Worm (Caenorhabditis elegans) whole organism, L2 larva: ENCODE measurements around the gene clec-264.

Experiments used
- F13H6.1 ChIP-seq: sonication (generic microtip); optimal IDR thresholded peaks from 2 replicates; lab custom pipeline; 2016; ENCODE audit warnings: missing genetic modification characterization, missing compliant biosample characterization
- ceh-16 ChIP-seq: fragments of 150-350 bp; optimal IDR thresholded peaks from 2 replicates; lab custom pipeline; 2014; ENCODE audit warnings: missing biosample characterization, missing genetic modification characterization
- egl-27 ChIP-seq: sonication (generic microtip); optimal IDR thresholded peaks from 3 replicates; lab custom pipeline; 2017; ENCODE audit warnings: missing biosample characterization, missing genetic modification reagents, missing genetic modification characterization
- elt-1 ChIP-seq: fragments of 150-350 bp; optimal IDR thresholded peaks from 2 replicates; lab custom pipeline; 2014; ENCODE audit warnings: missing biosample characterization, missing genetic modification characterization
- fos-1 ChIP-seq: fragments of 150-350 bp; optimal IDR thresholded peaks from 2 replicates; lab custom pipeline; 2014; ENCODE audit warnings: missing biosample characterization, missing genetic modification characterization
- lin-13 ChIP-seq: fragments of 150-350 bp; optimal IDR thresholded peaks from 2 replicates; lab custom pipeline; 2014; ENCODE audit warnings: missing biosample characterization, missing genetic modification reagents, missing genetic modification characterization
- mdl-1 ChIP-seq, 2 experiments: fragments of 150-350 bp in 1 of 2; sonication (generic microtip) in 1 of 2; optimal IDR thresholded peaks; 2 replicates each; lab custom pipeline; 2017; ENCODE audit warnings: missing biosample characterization in 2 of 2, missing genetic modification characterization in 2 of 2
- nhr-237 ChIP-seq: fragments of 150-350 bp; optimal IDR thresholded peaks from 2 replicates; lab custom pipeline; 2014; ENCODE audit warnings: missing biosample characterization, missing genetic modification characterization
- nhr-77 ChIP-seq: fragments of 150-350 bp; optimal IDR thresholded peaks from 2 replicates; lab custom pipeline; 2014; ENCODE audit warnings: missing biosample characterization, missing genetic modification characterization
- snpc-4 ChIP-seq: fragments of 150-350 bp; optimal IDR thresholded peaks from 2 replicates; lab custom pipeline; 2014; ENCODE audit warnings: missing biosample characterization, missing genetic modification characterization
- unc-62 ChIP-seq: fragments of 150-350 bp; optimal IDR thresholded peaks from 2 replicates; lab custom pipeline; 2014; ENCODE audit warnings: missing biosample characterization, missing genetic modification reagents, missing genetic modification characterization
- ztf-11 ChIP-seq: sonication (generic microtip); optimal IDR thresholded peaks from 2 replicates; lab custom pipeline; 2017; ENCODE audit warnings: missing biosample characterization, missing genetic modification characterization
- ztf-4 ChIP-seq: fragments of 150-350 bp; optimal IDR thresholded peaks from 2 replicates; lab custom pipeline; 2014; ENCODE audit warnings: missing biosample characterization, missing genetic modification characterization

ce11 chrV:20824962-20825609 is 25.4 kb downstream of the clec-264 start, which contains the start of the genes gcy-22 and grl-14:
- TF ChIP-seq unc-62 (GFP tag; lab: Kevin White, UChicago) (no peak), ztf-4 (tag; lab: Kevin White, UChicago) (no peak), lin-13 (GFP tag; lab: Kevin White, UChicago) (no peak), ztf-11 (tag; lab: Kevin White, UChicago) (no peak), nhr-237 (tag; lab: Kevin White, UChicago) (no peak), egl-27 (tag; lab: Kevin White, UChicago) (no peak), fos-1 (tag; lab: Kevin White, UChicago) (no peak), ceh-16 (tag; lab: Kevin White, UChicago) (no peak), F13H6.1 (tag; lab: Kevin White, UChicago) (no peak), nhr-77 (no peak), snpc-4 (no peak), mdl-1 (tag; optimal IDR thresholded peaks at IDR 0.05; lab: Kevin White, UChicago) (no peak), elt-1 (tag; lab: Kevin White, UChicago) (no peak)
